Fruit fly (Drosophila melanogaster) ovary, adult (tissue): ENCODE measurements around the gene cyc.

Experiments used
- CG17801 ChIP-seq: fragments of 200-800 bp; optimal IDR thresholded peaks from 2 replicates; lab custom pipeline; 2019; ENCODE audit warnings: missing biosample characterization, mild to moderate bottlenecking, missing genetic modification characterization, moderate library complexity; ENCODE audit not compliant: partially characterized antibody

Gene cyc

DNA sequence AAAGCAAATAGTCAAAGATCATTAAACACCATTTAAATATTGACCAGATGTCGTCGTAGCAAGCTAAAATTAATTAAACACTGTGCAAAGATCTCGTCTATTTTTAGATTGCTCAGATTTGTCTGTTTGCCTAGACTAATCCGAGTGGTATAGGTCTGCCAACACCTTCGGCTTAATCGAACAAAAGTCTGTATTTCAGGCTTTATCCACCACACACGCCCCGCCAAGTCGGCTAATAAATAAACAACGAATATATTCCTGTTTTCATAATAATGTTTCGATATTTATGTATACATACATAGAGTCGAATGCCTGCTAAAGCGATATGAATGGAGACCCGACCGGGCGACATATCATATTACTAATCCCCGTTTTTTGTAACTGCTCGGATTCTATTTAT, 37.2 kb downstream of the cyc start:
- TF ChIP-seq CG17801 (GFP tag; lab: Kevin White, UChicago) = no peak

dm6 chr3L:19777279-19777960, 38.3 kb downstream of the cyc start:
- no peak for TF ChIP-seq CG17801 (GFP tag; lab: Kevin White, UChicago)
